Worm (Caenorhabditis elegans): ENCODE results near the gene T01G6.10.

DNA sequence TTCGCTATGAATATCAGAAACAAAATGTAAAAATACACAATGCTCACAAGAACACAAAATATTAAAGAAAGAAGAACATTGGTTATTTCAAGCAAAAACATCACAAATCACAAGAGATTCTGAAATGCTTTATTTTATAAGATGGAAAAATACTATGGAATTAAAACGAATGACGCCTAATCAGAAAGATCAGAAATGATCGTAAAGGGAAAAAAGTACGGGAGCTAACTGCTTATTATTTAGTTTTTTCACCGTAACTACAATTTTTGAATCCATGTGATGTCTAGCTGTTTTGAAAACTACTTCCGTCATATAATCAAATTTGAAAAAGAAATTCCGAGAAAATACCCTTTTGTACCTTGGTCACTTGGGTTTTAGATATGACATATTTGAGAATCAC is 34.6 kb downstream of the T01G6.10 start, which contains the start of gene srbc-57:
- TF ChIP-seq nhr-23 (tag; optimal IDR thresholded peaks at IDR 0.05) (no peak), lin-39 (tag; optimal IDR thresholded peaks at IDR 0.05) (no peak), ztf-11 (tag; optimal IDR thresholded peaks at IDR 0.05) (no peak), unc-62 (GFP tag; optimal IDR thresholded peaks at IDR 0.05) (no peak), gmeb-1 (tag; optimal IDR thresholded peaks at IDR 0.05) (no peak), ama-1 (optimal IDR thresholded peaks at IDR 0.05) (no peak)

All from whole organism, L2 larva.